Worm (Caenorhabditis elegans): ENCODE results near the gene F44A6.5.
A peak's percentile ranks its signal among the peaks of the same experiment; 100 is the strongest.

Gene F44A6.5

DNA sequence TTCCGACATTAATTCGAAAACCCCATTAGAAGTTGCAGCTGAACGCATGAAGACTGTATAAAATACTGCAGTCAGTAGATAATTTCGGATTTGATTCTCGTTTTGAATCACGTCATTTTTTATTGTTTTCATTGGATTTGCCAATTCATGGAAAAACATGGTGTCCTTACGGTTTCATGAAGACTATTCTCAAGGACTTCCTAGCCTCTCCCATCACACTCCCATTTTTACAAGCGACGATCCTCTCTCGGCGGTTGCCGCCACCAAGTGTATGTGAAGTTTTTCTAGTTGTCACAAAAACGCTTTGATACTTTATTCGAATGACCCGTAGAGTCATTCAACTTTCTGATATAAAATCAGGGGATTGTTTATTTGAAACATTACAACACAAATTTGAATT, 28.9 kb downstream of the F44A6.5 start:
- TF ChIP-seq pax-1 (tag; optimal IDR thresholded peaks at IDR 0.05) (no peak), dve-1 (tag; optimal IDR thresholded peaks at IDR 0.05) (no peak), C08G9.2 (tag; optimal IDR thresholded peaks at IDR 0.05) (no peak), nfya-1 (tag; optimal IDR thresholded peaks at IDR 0.05) (no peak), pag-3 (tag; optimal IDR thresholded peaks at IDR 0.05; ENCODE audit: borderline replicate concordance) (no peak), ceh-22 (tag; optimal IDR thresholded peaks at IDR 0.05) (no peak)

DNA sequence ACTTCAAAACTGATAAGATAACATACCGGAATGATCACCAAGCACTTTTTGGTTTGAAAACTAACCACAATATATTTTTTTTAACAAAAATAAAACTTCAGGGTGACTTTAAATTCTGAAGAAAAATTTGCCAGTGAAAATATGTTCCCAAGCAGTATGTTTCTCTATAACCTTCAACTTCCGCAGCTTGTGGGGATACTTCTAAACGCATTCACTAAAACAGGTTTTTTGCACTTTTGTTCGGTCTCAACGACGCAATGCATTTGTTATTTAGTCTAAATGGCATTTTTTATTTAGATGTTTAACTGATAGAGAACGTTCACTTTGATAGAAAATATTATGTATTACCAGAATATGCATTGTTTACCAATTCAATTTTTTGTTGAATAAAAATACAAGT, 29.5 kb downstream of the F44A6.5 start:
- TF ChIP-seq sdc-2 (tag; optimal IDR thresholded peaks at IDR 0.05) (no peak), unc-55 (GFP tag; optimal IDR thresholded peaks at IDR 0.05) (no peak), ref-2 (tag; optimal IDR thresholded peaks at IDR 0.05) (no peak), T23F11.4 (GFP tag; optimal IDR thresholded peaks at IDR 0.05) (no peak)

ce11 chrX:10188493-10188895, 30.2 kb downstream of the F44A6.5 start:
- peak; percentile 75 for TF ChIP-seq nfya-1 (tag; optimal IDR thresholded peaks at IDR 0.05)
- no peak for TF ChIP-seq che-1 (tag; optimal IDR thresholded peaks at IDR 0.05)
- TF ChIP-seq pros-1 (tag; optimal IDR thresholded peaks at IDR 0.05), result peak; percentile 42
- peak; percentile 98 for TF ChIP-seq madf-2 (tag; optimal IDR thresholded peaks at IDR 0.05)
- no peak for TF ChIP-seq sox-2 (GFP tag; IDR thresholded peaks at IDR 0.05)
- TF ChIP-seq ceh-24 (tag; optimal IDR thresholded peaks at IDR 0.05), result no peak
- peak; percentile 20 for TF ChIP-seq nhr-232 (tag; optimal IDR thresholded peaks at IDR 0.05)
- TF ChIP-seq elt-2 (tag; optimal IDR thresholded peaks at IDR 0.05), result peak; percentile 79
- peak; percentile 26 for TF ChIP-seq ets-4 (tag; optimal IDR thresholded peaks at IDR 0.05)
- TF ChIP-seq F13H6.1 (tag; optimal IDR thresholded peaks at IDR 0.05), result peak; percentile 70
- TF ChIP-seq Y22D7AL.16 (tag; optimal IDR thresholded peaks at IDR 0.05), result peak; percentile 48
- TF ChIP-seq ceh-18 (tag; optimal IDR thresholded peaks at IDR 0.05), result peak; percentile 85
- no peak for TF ChIP-seq K09A11.1 (tag; optimal IDR thresholded peaks at IDR 0.05; ENCODE audit: insufficient read depth)
- no peak for TF ChIP-seq pha-4 (tag; optimal IDR thresholded peaks at IDR 0.05)
- peak; percentile 56 for TF ChIP-seq hlh-8 (tag; optimal IDR thresholded peaks at IDR 0.05)
- TF ChIP-seq pha-2 (tag; optimal IDR thresholded peaks at IDR 0.05), result peak; percentile 77
- TF ChIP-seq elt-4 (tag; optimal IDR thresholded peaks at IDR 0.05), result no peak
- TF ChIP-seq ceh-30 (tag; optimal IDR thresholded peaks at IDR 0.05), result peak; percentile 52
- no peak for TF ChIP-seq lim-6 (tag; optimal IDR thresholded peaks at IDR 0.05)
- peak; percentile 66 for TF ChIP-seq dmd-4 (tag; optimal IDR thresholded peaks at IDR 0.05; ENCODE audit: borderline replicate concordance)
- TF ChIP-seq hlh-15 (tag; optimal IDR thresholded peaks at IDR 0.05), result no peak
- TF ChIP-seq tbx-7 (tag; optimal IDR thresholded peaks at IDR 0.05), result no peak
- no peak for TF ChIP-seq ahr-1 (tag; optimal IDR thresholded peaks at IDR 0.05)
- peak; percentile 9 for TF ChIP-seq ztf-16 (tag; optimal IDR thresholded peaks at IDR 0.05)
- TF ChIP-seq ceh-6 (GFP tag; optimal IDR thresholded peaks at IDR 0.05), result peak; percentile 22
- TF ChIP-seq dve-1 (tag; optimal IDR thresholded peaks at IDR 0.05), result no peak
- TF ChIP-seq odd-2 (tag; optimal IDR thresholded peaks at IDR 0.05), result no peak
- TF ChIP-seq ceh-48 (tag; optimal IDR thresholded peaks at IDR 0.05), result peak; percentile 2
- no peak for TF ChIP-seq hlh-13 (GFP tag; optimal IDR thresholded peaks at IDR 0.05)
- TF ChIP-seq unc-3 (GFP tag; conservative IDR thresholded peaks at IDR 0.05), result no peak
- TF ChIP-seq unc-3 (tag; optimal IDR thresholded peaks at IDR 0.05), result no peak
- peak; percentile 61 for TF ChIP-seq ceh-14 (tag; optimal IDR thresholded peaks at IDR 0.05)
- no peak for TF ChIP-seq nhr-11 (tag; optimal IDR thresholded peaks at IDR 0.05)
- TF ChIP-seq fkh-6 (tag; optimal IDR thresholded peaks at IDR 0.05), result peak; percentile 35
- TF ChIP-seq gmeb-2 (tag; optimal IDR thresholded peaks at IDR 0.05), result peak; percentile 10
- TF ChIP-seq hlh-30 (tag; optimal IDR thresholded peaks at IDR 0.05; ENCODE audit: insufficient read depth), result peak; percentile 68
- no peak for TF ChIP-seq ceh-45 (GFP tag; IDR thresholded peaks at IDR 0.05)
- peak; percentile 92 for TF ChIP-seq tbx-2 (tag; optimal IDR thresholded peaks at IDR 0.05)
- TF ChIP-seq ceh-19 (GFP tag; optimal IDR thresholded peaks at IDR 0.05), result no peak
- TF ChIP-seq lin-11 (tag; optimal IDR thresholded peaks at IDR 0.05), result no peak
- no peak for TF ChIP-seq ceh-9 (tag; optimal IDR thresholded peaks at IDR 0.05)
- TF ChIP-seq C38D4.7 (GFP tag; optimal IDR thresholded peaks at IDR 0.05), result no peak
- peak; percentile 3 for TF ChIP-seq pag-3 (tag; optimal IDR thresholded peaks at IDR 0.05; ENCODE audit: borderline replicate concordance)

All from whole organism, late embryonic.